Fruit fly (Drosophila melanogaster) whole organism, embryonic: ENCODE data around the gene mthl2.

ENCODE experiments used
- B-H2 ChIP-seq: fragments of 200-800 bp; sonication (Bioruptor generic); optimal IDR thresholded peaks from 2 replicates; lab custom pipeline; 2018; ENCODE audit warnings: missing biosample characterization, mild to moderate bottlenecking, missing genetic modification characterization
- CG10267 ChIP-seq: fragments of 200-800 bp; sonication (Bioruptor generic); optimal IDR thresholded peaks from 2 replicates; lab custom pipeline; 2018; ENCODE audit warnings: missing biosample characterization, mild to moderate bottlenecking, missing genetic modification characterization, moderate library complexity
- CG10462 ChIP-seq: fragments of 200-800 bp; sonication (Bioruptor generic); optimal IDR thresholded peaks from 2 replicates; lab custom pipeline; 2016; ENCODE audit warnings: missing biosample characterization, missing genetic modification characterization
- CG12659 ChIP-seq: fragments of 200-800 bp; sonication (Bioruptor generic); optimal IDR thresholded peaks from 3 replicates; lab custom pipeline; 2017; ENCODE audit warnings: mild to moderate bottlenecking, missing biosample characterization, missing genetic modification reagents, missing genetic modification characterization
- CG13287 ChIP-seq: fragments of 200-800 bp; sonication (Bioruptor generic); IDR thresholded peaks from 2 replicates; pipeline ENCODE4 v1.3.6; 2022; ENCODE audit warnings: missing biosample characterization, missing genetic modification characterization; ENCODE audit not compliant: partially characterized antibody
- CG13894 ChIP-seq: fragments of 200-800 bp; sonication (Bioruptor generic); optimal IDR thresholded peaks from 3 replicates; lab custom pipeline; 2018; ENCODE audit warnings: missing biosample characterization, mild to moderate bottlenecking, missing genetic modification characterization, moderate library complexity
- CG14710 ChIP-seq: fragments of 200-800 bp; sonication (Bioruptor generic); optimal IDR thresholded peaks from 3 replicates; lab custom pipeline; 2019; ENCODE audit warnings: missing biosample characterization, mild to moderate bottlenecking, missing genetic modification characterization, moderate library complexity
- CG14860 ChIP-seq: fragments of 200-800 bp; sonication (Bioruptor generic); IDR thresholded peaks from 3 replicates; pipeline ENCODE4 v1.3.6; 2022; ENCODE audit warnings: missing biosample characterization, missing genetic modification characterization; ENCODE audit not compliant: partially characterized antibody
- CG15514 ChIP-seq: fragments of 200-800 bp; sonication (Bioruptor generic); optimal IDR thresholded peaks from 3 replicates; lab custom pipeline; 2017; ENCODE audit warnings: missing biosample characterization, missing genetic modification characterization, mild to moderate bottlenecking, moderate library complexity, missing genetic modification reagents
- CG17361 ChIP-seq: fragments of 200-800 bp; sonication (Bioruptor generic); IDR thresholded peaks from 3 replicates; pipeline ENCODE4 v1.3.6; 2022; ENCODE audit warnings: missing biosample characterization, missing genetic modification characterization
- CG17802 ChIP-seq: fragments of 200-800 bp; sonication (Bioruptor generic); optimal IDR thresholded peaks from 2 replicates; lab custom pipeline; 2018; ENCODE audit warnings: missing biosample characterization, mild to moderate bottlenecking, missing genetic modification characterization, moderate library complexity
- CG2116 ChIP-seq: fragments of 200-800 bp; sonication (Bioruptor generic); optimal IDR thresholded peaks from 3 replicates; lab custom pipeline; 2018; ENCODE audit warnings: missing biosample characterization, mild to moderate bottlenecking, missing genetic modification characterization
- CG32532 ChIP-seq: fragments of 200-800 bp; sonication (Bioruptor generic); IDR thresholded peaks from 2 replicates; pipeline ENCODE4 v1.3.6; 2022; ENCODE audit warnings: missing biosample characterization, missing genetic modification characterization
- CG3995 ChIP-seq: fragments of 200-800 bp; sonication (Bioruptor generic); optimal IDR thresholded peaks from 3 replicates; lab custom pipeline; 2016; ENCODE audit warnings: missing biosample characterization, missing genetic modification characterization
- CG42726 ChIP-seq: fragments of 200-800 bp; sonication (Bioruptor generic); IDR thresholded peaks from 2 replicates; pipeline ENCODE4 v1.3.6; 2022; ENCODE audit warnings: missing biosample characterization, missing genetic modification characterization; ENCODE audit not compliant: partially characterized antibody
- CG6791 ChIP-seq: fragments of 200-800 bp; sonication (Bioruptor generic); IDR thresholded peaks from 3 replicates; pipeline ENCODE4 v1.3.6; 2022; ENCODE audit warnings: missing biosample characterization, missing genetic modification characterization; ENCODE audit not compliant: partially characterized antibody
- CG7963 ChIP-seq: fragments of 200-800 bp; sonication (Bioruptor generic); IDR thresholded peaks from 3 replicates; pipeline ENCODE4 v1.3.6; 2022; ENCODE audit warnings: missing biosample characterization, missing genetic modification characterization; ENCODE audit not compliant: partially characterized antibody
- CG9797 ChIP-seq: fragments of 200-800 bp; sonication (Bioruptor generic); optimal IDR thresholded peaks from 3 replicates; lab custom pipeline; 2018; ENCODE audit warnings: missing biosample characterization, mild to moderate bottlenecking, missing genetic modification characterization
- Dp ChIP-seq: fragments of 200-800 bp; sonication (Bioruptor generic); optimal IDR thresholded peaks from 2 replicates; lab custom pipeline; 2018; ENCODE audit warnings: missing biosample characterization, mild to moderate bottlenecking, missing genetic modification characterization, moderate library complexity
- Dref ChIP-seq: fragments of 200-800 bp; sonication (Bioruptor generic); IDR thresholded peaks from 2 replicates; pipeline ENCODE4 v1.3.6; 2022; ENCODE audit warnings: missing biosample characterization, missing genetic modification characterization
- E2f2 ChIP-seq: fragments of 200-800 bp; sonication (Bioruptor generic); IDR thresholded peaks from 2 replicates; pipeline ENCODE4 v1.3.6; 2022; ENCODE audit warnings: missing biosample characterization, missing genetic modification characterization
- Nf-YC ChIP-seq: fragments of 200-800 bp; optimal IDR thresholded peaks from 3 replicates; lab custom pipeline; 2019; ENCODE audit warnings: missing biosample characterization, mild to moderate bottlenecking, missing genetic modification characterization, moderate library complexity
- NfI ChIP-seq: fragments of 200-800 bp; sonication (Bioruptor generic); optimal IDR thresholded peaks from 3 replicates; lab custom pipeline; 2018; ENCODE audit warnings: missing biosample characterization, mild to moderate bottlenecking, missing genetic modification characterization, moderate library complexity
- Scr ChIP-seq: fragments of 200-800 bp; sonication (Bioruptor generic); IDR thresholded peaks from 2 replicates; pipeline ENCODE4 v1.3.6; 2022; ENCODE audit warnings: missing biosample characterization, missing genetic modification characterization; ENCODE audit not compliant: partially characterized antibody
- Sin3A ChIP-seq: fragments of >200 bp; optimal IDR thresholded peaks from 2 replicates; lab custom pipeline; 2018
- Sry-δ ChIP-seq: fragments of 200-800 bp; sonication (Bioruptor generic); optimal IDR thresholded peaks from 2 replicates; lab custom pipeline; 2016; ENCODE audit warnings: missing biosample characterization, missing genetic modification characterization
- amos ChIP-seq: fragments of 200-800 bp; sonication (Bioruptor generic); IDR thresholded peaks from 2 replicates; pipeline ENCODE4 v1.3.6; 2022; ENCODE audit warnings: missing biosample characterization, missing genetic modification characterization; ENCODE audit not compliant: partially characterized antibody
- ash1 ChIP-seq: fragments of 200-800 bp; sonication (Bioruptor generic); optimal IDR thresholded peaks from 2 replicates; lab custom pipeline; 2018; ENCODE audit warnings: missing biosample characterization, mild to moderate bottlenecking, missing genetic modification characterization
- bbx ChIP-seq: fragments of 200-800 bp; sonication (Bioruptor generic); IDR thresholded peaks from 2 replicates; pipeline ENCODE4 v1.3.6; 2022; ENCODE audit warnings: missing biosample characterization, missing genetic modification characterization; ENCODE audit not compliant: partially characterized antibody
- chn ChIP-seq: fragments of 200-800 bp; sonication (Bioruptor generic); optimal IDR thresholded peaks from 2 replicates; lab custom pipeline; 2016; ENCODE audit warnings: missing biosample characterization, missing genetic modification characterization
- fd102C ChIP-seq: fragments of 200-800 bp; sonication (Bioruptor generic); optimal IDR thresholded peaks from 2 replicates; lab custom pipeline; 2018; ENCODE audit warnings: missing biosample characterization, mild to moderate bottlenecking, missing genetic modification characterization, moderate library complexity
- knrl ChIP-seq: fragments of 200-800 bp; sonication (Bioruptor generic); IDR thresholded peaks from 3 replicates; pipeline ENCODE4 v1.3.6; 2022; ENCODE audit warnings: missing biosample characterization, missing genetic modification characterization; ENCODE audit not compliant: partially characterized antibody
- lbe ChIP-seq: fragments of 200-800 bp; sonication (Bioruptor generic); optimal IDR thresholded peaks from 2 replicates; lab custom pipeline; 2016; ENCODE audit warnings: missing biosample characterization, mild to moderate bottlenecking, missing genetic modification characterization
- pzg ChIP-seq: fragments of 200-800 bp; sonication (Bioruptor generic); optimal IDR thresholded peaks from 3 replicates; lab custom pipeline; 2018; ENCODE audit warnings: missing biosample characterization, mild to moderate bottlenecking, missing genetic modification characterization, moderate library complexity
- sna ChIP-seq: fragments of 200-800 bp; sonication (Bioruptor generic); IDR thresholded peaks from 2 replicates; pipeline ENCODE4 v1.3.6; 2022; ENCODE audit warnings: missing biosample characterization, missing genetic modification characterization; ENCODE audit not compliant: partially characterized antibody
- stwl ChIP-seq: fragments of 200-800 bp; sonication (Bioruptor generic); optimal IDR thresholded peaks from 3 replicates; lab custom pipeline; 2018; ENCODE audit warnings: missing biosample characterization, mild to moderate bottlenecking, missing genetic modification characterization, moderate library complexity
- tna ChIP-seq: fragments of 200-800 bp; sonication (Bioruptor generic); IDR thresholded peaks from 2 replicates; pipeline ENCODE4 v1.3.6; 2022; ENCODE audit warnings: missing biosample characterization, missing genetic modification characterization; ENCODE audit not compliant: partially characterized antibody
- trem ChIP-seq: fragments of 200-800 bp; optimal IDR thresholded peaks from 3 replicates; lab custom pipeline; 2019; ENCODE audit warnings: missing biosample characterization, mild to moderate bottlenecking, missing genetic modification characterization, moderate library complexity
- unc-4 ChIP-seq: fragments of 200-800 bp; sonication (Bioruptor generic); IDR thresholded peaks from 2 replicates; pipeline ENCODE4 v1.3.6; 2022; ENCODE audit warnings: missing biosample characterization, missing genetic modification characterization; ENCODE audit not compliant: partially characterized antibody
- vnd ChIP-seq: fragments of 200-800 bp; sonication (Bioruptor generic); IDR thresholded peaks from 3 replicates; pipeline ENCODE4 v1.3.6; 2022; ENCODE audit warnings: missing biosample characterization, missing genetic modification characterization; ENCODE audit not compliant: partially characterized antibody
- zen ChIP-seq: fragments of 200-800 bp; sonication (Bioruptor generic); optimal IDR thresholded peaks from 3 replicates; lab custom pipeline; 2018; ENCODE audit warnings: missing biosample characterization, mild to moderate bottlenecking, missing genetic modification characterization, moderate library complexity
- zen2 ChIP-seq: fragments of 200-800 bp; sonication (Bioruptor generic); IDR thresholded peaks from 3 replicates; pipeline ENCODE4 v1.3.6; 2022; ENCODE audit warnings: missing biosample characterization, missing genetic modification characterization; ENCODE audit not compliant: partially characterized antibody

Gene mthl2

dm6 chr3L:5565051-5565688 lies 39.4 kb upstream of the mthl2 start, which contains the start of gene bc10 (continued):
- TF ChIP-seq knrl (peak; percentile 86), CG14710 (peak; percentile 30), CG7963 (GFP tag; lab: Robert Waterston, UW) (peak; percentile 42; the same call in 2 of the 3 replicates), vnd (GFP tag; lab: Robert Waterston, UW) (peak; percentile 76), pzg (GFP tag; lab: Kevin White, UChicago) (peak; percentile 85), CG6791 (GFP tag; lab: Robert Waterston, UW) (peak; percentile 87), CG14860 (GFP tag; lab: Robert Waterston, UW) (peak; percentile 74), trem (peak; percentile 47), unc-4 (GFP tag; lab: Robert Waterston, UW) (peak; percentile 89), Nf-YC (tag; lab: Kevin White, UChicago) (peak; percentile 35), CG3995 (peak; percentile 73), B-H2 (GFP tag; lab: Kevin White, UChicago) (peak; percentile 32), NfI (GFP tag; lab: Kevin White, UChicago) (no peak), Sin3A (peak; percentile 24), CG17361 (GFP tag; lab: Robert Waterston, UW) (no peak), CG32532 (GFP tag; lab: Robert Waterston, UW) (no peak), CG13287 (GFP tag; lab: Robert Waterston, UW) (peak; percentile 92), E2f2 (GFP tag; lab: Robert Waterston, UW) (peak; percentile 97), stwl (tag; lab: Kevin White, UChicago) (peak; percentile 56), chn (GFP tag; lab: Kevin White, UChicago) (no peak), zen2 (peak; percentile 54; the same call in 1 of the 3 replicates), tna (GFP tag; lab: Robert Waterston, UW) (peak; percentile 68; the same call in 1 of the 2 replicates), CG12659 (GFP tag; lab: Kevin White, UChicago) (peak; percentile 64), CG13894 (peak; percentile 29), sna (peak; percentile 74), lbe (peak; percentile 22), CG17802 (tag; lab: Kevin White, UChicago) (no peak), bbx (GFP tag; lab: Robert Waterston, UW) (peak; percentile 89), amos (GFP tag; lab: Robert Waterston, UW) (peak; percentile 93), fd102C (GFP tag; lab: Kevin White, UChicago) (no peak), CG42726 (GFP tag; lab: Robert Waterston, UW) (peak; percentile 90), CG10267 (tag; lab: Kevin White, UChicago) (peak; percentile 10), Scr (GFP tag; lab: Robert Waterston, UW) (peak; percentile 86), CG10462 (GFP tag; lab: Kevin White, UChicago) (no peak), CG15514 (peak; percentile 100), Dref (peak; percentile 88), Sry-δ (GFP tag; lab: Kevin White, UChicago) (peak; percentile 60), Dp (GFP tag; lab: Kevin White, UChicago) (peak; percentile 98), zen (tag; lab: Kevin White, UChicago) (peak; percentile 74), CG9797 (GFP tag; lab: Kevin White, UChicago) (peak; percentile 82), ash1 (GFP tag; lab: Kevin White, UChicago) (no peak), CG2116 (peak; percentile 61)
